Fruit fly (Drosophila melanogaster) whole organism, prepupa: Measurements from ENCODE around the gene Cf2.

ENCODE experiments used
- CG11762 ChIP-seq: fragments of 200-800 bp; sonication (Bioruptor generic); optimal IDR thresholded peaks from 3 replicates; lab custom pipeline; 2016; ENCODE audit warnings: missing biosample characterization, missing genetic modification characterization; ENCODE audit not compliant: insufficient read depth
- CG11902 ChIP-seq: fragments of 200-800 bp; sonication (Bioruptor generic); optimal IDR thresholded peaks from 3 replicates; lab custom pipeline; 2016; ENCODE audit warnings: missing biosample characterization, missing genetic modification characterization
- CG3032 ChIP-seq: fragments of 200-800 bp; optimal IDR thresholded peaks from 2 replicates; lab custom pipeline; 2019; ENCODE audit warnings: missing biosample characterization, mild to moderate bottlenecking, missing genetic modification characterization, moderate library complexity
- CG31627 ChIP-seq: fragments of 200-800 bp; sonication (Bioruptor generic); optimal IDR thresholded peaks from 3 replicates; lab custom pipeline; 2016; ENCODE audit warnings: missing biosample characterization, missing genetic modification characterization
- CG6276 ChIP-seq: fragments of 200-800 bp; sonication (Bioruptor generic); optimal IDR thresholded peaks from 2 replicates; lab custom pipeline; 2017; ENCODE audit warnings: missing biosample characterization, mild to moderate bottlenecking, missing genetic modification characterization
- CG6854 ChIP-seq: fragments of 200-800 bp; sonication (Bioruptor generic); optimal IDR thresholded peaks from 2 replicates; lab custom pipeline; 2017; ENCODE audit warnings: missing biosample characterization, mild to moderate bottlenecking, missing genetic modification characterization
- CG8119 ChIP-seq: fragments of 200-800 bp; sonication (Bioruptor generic); IDR thresholded peaks from 3 replicates; pipeline ENCODE4 v1.3.6; 2022; ENCODE audit warnings: missing biosample characterization, missing genetic modification characterization
- Eip78C ChIP-seq: fragments of 200-800 bp; sonication (Bioruptor generic); peaks from one replicate; lab custom pipeline; 2016; ENCODE audit warnings: missing biosample characterization, missing genetic modification characterization
- Eip93F ChIP-seq: fragments of 200-800 bp; sonication (Bioruptor generic); optimal IDR thresholded peaks from 2 replicates; lab custom pipeline; 2016; ENCODE audit warnings: missing biosample characterization, mild to moderate bottlenecking, missing genetic modification characterization
- Hr38 ChIP-seq: sonication (Bioruptor generic); optimal IDR thresholded peaks from 2 replicates; lab custom pipeline; 2016; ENCODE audit warnings: missing biosample characterization, missing genetic modification characterization
- Hr4 ChIP-seq: fragments of 200-800 bp; sonication (Bioruptor generic); optimal IDR thresholded peaks from 3 replicates; lab custom pipeline; 2016; ENCODE audit warnings: missing biosample characterization, missing genetic modification characterization
- Lpt ChIP-seq: fragments of 200-800 bp; sonication (Bioruptor generic); optimal IDR thresholded peaks from 3 replicates; lab custom pipeline; 2016; ENCODE audit warnings: missing biosample characterization, missing genetic modification characterization
- OdsH ChIP-seq: fragments of 200-800 bp; sonication (Bioruptor generic); optimal IDR thresholded peaks from 3 replicates; lab custom pipeline; 2016; ENCODE audit warnings: missing biosample characterization, missing genetic modification characterization
- achi ChIP-seq: fragments of 200-800 bp; sonication (Bioruptor generic); optimal IDR thresholded peaks from 3 replicates; lab custom pipeline; 2016; ENCODE audit warnings: missing biosample characterization, missing genetic modification characterization
- eg ChIP-seq: fragments of 200-800 bp; sonication (Bioruptor generic); IDR thresholded peaks from 3 replicates; pipeline ENCODE4 v1.3.6; 2022; ENCODE audit warnings: missing biosample characterization, missing genetic modification characterization
- esn ChIP-seq: fragments of 200-800 bp; sonication (Bioruptor generic); optimal IDR thresholded peaks from 2 replicates; lab custom pipeline; 2016; ENCODE audit warnings: missing biosample characterization, mild to moderate bottlenecking, missing genetic modification characterization, moderate library complexity
- fd85E ChIP-seq: fragments of 200-800 bp; sonication (Bioruptor generic); optimal IDR thresholded peaks from 3 replicates; lab custom pipeline; 2016; ENCODE audit warnings: missing biosample characterization, missing genetic modification characterization
- fkh ChIP-seq: fragments of 200-800 bp; sonication (Bioruptor generic); optimal IDR thresholded peaks from 3 replicates; lab custom pipeline; 2017; ENCODE audit warnings: missing biosample characterization, mild to moderate bottlenecking, missing genetic modification characterization, moderate library complexity
- salr ChIP-seq, 2 experiments: fragments of 200-800 bp; sonication (Bioruptor generic); optimal IDR thresholded peaks; 3 replicates each; lab custom pipeline; 2016 to 2018; ENCODE audit warnings: missing biosample characterization in 2 of 2, missing genetic modification characterization in 2 of 2, mild to moderate bottlenecking in 1 of 2
- spab ChIP-seq: fragments of 200-800 bp; sonication (Bioruptor generic); optimal IDR thresholded peaks from 2 replicates; lab custom pipeline; 2017; ENCODE audit warnings: missing biosample characterization, mild to moderate bottlenecking, missing genetic modification characterization, missing genetic modification reagents

Gene Cf2

DNA sequence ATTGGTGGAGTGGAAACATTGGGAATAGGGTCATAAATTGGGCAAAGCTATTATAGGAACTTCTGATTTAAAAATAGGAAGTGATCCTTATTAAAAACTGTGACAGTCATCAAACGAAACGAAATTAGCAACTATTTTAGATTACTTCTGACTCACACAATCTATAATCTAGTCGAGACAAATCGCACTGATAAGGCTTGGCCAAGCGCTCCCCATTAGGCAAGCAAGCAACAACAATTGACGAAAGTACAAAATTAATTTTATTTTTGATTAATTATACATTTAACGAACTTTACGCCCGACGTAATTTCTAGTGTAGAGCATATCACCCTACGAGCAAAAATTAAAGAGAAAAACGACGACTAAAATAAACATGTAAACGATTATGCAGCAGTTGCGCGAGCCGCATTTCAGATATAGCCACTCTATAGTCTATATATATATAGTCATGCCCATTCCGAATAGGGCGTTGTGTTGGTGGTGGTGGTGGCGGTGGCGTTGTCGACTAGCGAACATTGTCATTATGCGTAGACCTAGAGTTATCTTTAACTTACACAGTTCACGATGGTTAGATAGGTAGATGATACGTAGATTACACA is 47.7 kb downstream of the Cf2 start, which contains the start of gene Ir25a:
TSS of gene Ir25a (minus strand) at position 210 of the 599 bp plus-strand sequence.
- TF ChIP-seq spab (GFP tag; lab: Kevin White, UChicago) (no peak), Eip78C (GFP tag; lab: Kevin White, UChicago) (peak; percentile 6), Lpt (GFP tag; lab: Kevin White, UChicago) (no peak), Hr38 (GFP tag; lab: Kevin White, UChicago) (no peak), CG6854 (GFP tag; lab: Kevin White, UChicago) (no peak)

- TF ChIP-seq CG8119 (GFP tag; lab: Robert Waterston, UW): no peak
- TF ChIP-seq CG6276 (GFP tag; lab: Kevin White, UChicago): no peak
- TF ChIP-seq CG3032 (tag; lab: Kevin White, UChicago): peak; percentile 4
- TF ChIP-seq OdsH (GFP tag; lab: Kevin White, UChicago): no peak
- no peak for TF ChIP-seq spab (GFP tag; lab: Kevin White, UChicago)
- peak; percentile 31 for TF ChIP-seq CG6854 (GFP tag; lab: Kevin White, UChicago)
- TF ChIP-seq Hr4 (GFP tag; lab: Kevin White, UChicago): no peak
Measured at dm6 chr2L:4830490-4830889, 52.4 kb downstream of the Cf2 start, which contains the start of gene Fnta. Gene Fnta (minus strand): TSS chr2L:4830693.

- no peak for TF ChIP-seq CG6276 (GFP tag; lab: Kevin White, UChicago)
- TF ChIP-seq CG11762 (GFP tag; lab: Kevin White, UChicago): no peak
- TF ChIP-seq fd85E (GFP tag; lab: Kevin White, UChicago): no peak
- TF ChIP-seq spab (GFP tag; lab: Kevin White, UChicago): no peak
- no peak for TF ChIP-seq CG11902 (GFP tag; lab: Kevin White, UChicago)
- TF ChIP-seq CG31627 (GFP tag; lab: Kevin White, UChicago): no peak
- TF ChIP-seq fkh (GFP tag; lab: Kevin White, UChicago): peak; percentile 91
- peak; percentile 18 for TF ChIP-seq esn (GFP tag; lab: Kevin White, UChicago)
- TF ChIP-seq achi (GFP tag; lab: Kevin White, UChicago): no peak
- no peak for TF ChIP-seq salr (GFP tag; optimal IDR thresholded peaks at IDR 0.05; lab: Kevin White, UChicago)
- no peak for TF ChIP-seq eg (GFP tag; lab: Robert Waterston, UW)
- TF ChIP-seq Eip93F (GFP tag; lab: Kevin White, UChicago): no peak
- peak; percentile 67 for TF ChIP-seq Eip78C (GFP tag; lab: Kevin White, UChicago)
Measured at dm6 chr2L:4829040-4829439, 53.9 kb downstream of the Cf2 start.
